Fruit fly (Drosophila melanogaster) whole organism, embryonic: Measurements from ENCODE around the gene ohgt.

Experiments used
- Awh ChIP-seq: fragments of 200-800 bp; sonication (Bioruptor generic); IDR thresholded peaks from 2 replicates; pipeline ENCODE4, ENCODE4 v1.3.6; 2022; ENCODE audit warnings: missing biosample characterization, missing genetic modification characterization
- BEAF-32 ChIP-seq: fragments of 200-800 bp; sonication (Bioruptor generic); optimal IDR thresholded peaks from 3 replicates; lab custom pipeline; 2017; ENCODE audit warnings: missing biosample characterization, missing genetic modification characterization, mild to moderate bottlenecking, moderate library complexity, missing genetic modification reagents
- Bgb ChIP-seq: fragments of 200-800 bp; sonication (Bioruptor generic); IDR thresholded peaks from 2 replicates; pipeline ENCODE4 v1.3.6; 2022; ENCODE audit warnings: missing biosample characterization, missing genetic modification characterization; ENCODE audit not compliant: partially characterized antibody
- CG11093 ChIP-seq: fragments of 200-800 bp; sonication (Bioruptor generic); IDR thresholded peaks from 3 replicates; pipeline ENCODE4 v1.3.6; 2022; ENCODE audit warnings: missing biosample characterization, missing genetic modification characterization
- CG13287 ChIP-seq: fragments of 200-800 bp; sonication (Bioruptor generic); IDR thresholded peaks from 2 replicates; pipeline ENCODE4 v1.3.6; 2022; ENCODE audit warnings: missing biosample characterization, missing genetic modification characterization; ENCODE audit not compliant: partially characterized antibody
- CG15514 ChIP-seq: fragments of 200-800 bp; sonication (Bioruptor generic); optimal IDR thresholded peaks from 3 replicates; lab custom pipeline; 2017; ENCODE audit warnings: missing biosample characterization, missing genetic modification characterization, mild to moderate bottlenecking, moderate library complexity, missing genetic modification reagents
- CG1647 ChIP-seq: fragments of 200-800 bp; sonication (Bioruptor generic); optimal IDR thresholded peaks from 3 replicates; lab custom pipeline; 2016; ENCODE audit warnings: missing biosample characterization, missing genetic modification characterization
- CG2116 ChIP-seq: fragments of 200-800 bp; sonication (Bioruptor generic); optimal IDR thresholded peaks from 3 replicates; lab custom pipeline; 2018; ENCODE audit warnings: missing biosample characterization, mild to moderate bottlenecking, missing genetic modification characterization
- CG31388 ChIP-seq: fragments of 200-800 bp; sonication (Bioruptor generic); optimal IDR thresholded peaks from 2 replicates; lab custom pipeline; 2016; ENCODE audit warnings: missing biosample characterization, missing genetic modification characterization
- CG34422 ChIP-seq: fragments of 200-800 bp; sonication (Bioruptor generic); IDR thresholded peaks from 3 replicates; pipeline ENCODE4 v1.3.6; 2022; ENCODE audit warnings: missing biosample characterization, missing genetic modification characterization
- CG3847 ChIP-seq: fragments of 200-800 bp; sonication (Bioruptor generic); IDR thresholded peaks from 2 replicates; pipeline ENCODE4 v1.3.6; 2022; ENCODE audit warnings: missing biosample characterization, missing genetic modification characterization
- CG7556 ChIP-seq: fragments of 200-800 bp; sonication (Bioruptor generic); optimal IDR thresholded peaks from 2 replicates; lab custom pipeline; 2017; ENCODE audit warnings: missing biosample characterization, mild to moderate bottlenecking, missing genetic modification characterization
- CG8089 ChIP-seq: fragments of 200-800 bp; sonication (Bioruptor generic); optimal IDR thresholded peaks from 3 replicates; lab custom pipeline; 2016; ENCODE audit warnings: missing biosample characterization, missing genetic modification characterization
- CG9727 ChIP-seq: fragments of 200-800 bp; sonication (Bioruptor generic); optimal IDR thresholded peaks from 3 replicates; lab custom pipeline; 2017; ENCODE audit warnings: missing biosample characterization, mild to moderate bottlenecking, missing genetic modification characterization
- CG9797 ChIP-seq: fragments of 200-800 bp; sonication (Bioruptor generic); optimal IDR thresholded peaks from 3 replicates; lab custom pipeline; 2018; ENCODE audit warnings: missing biosample characterization, mild to moderate bottlenecking, missing genetic modification characterization
- CHES-1-like ChIP-seq: fragments of 200-800 bp; sonication (Bioruptor generic); optimal IDR thresholded peaks from 2 replicates; lab custom pipeline; 2016; ENCODE audit warnings: missing biosample characterization, missing genetic modification characterization
- Chrac-16 ChIP-seq: fragments of 200-800 bp; sonication (Bioruptor generic); optimal IDR thresholded peaks from 3 replicates; lab custom pipeline; 2016; ENCODE audit warnings: missing biosample characterization, missing genetic modification characterization
- Dll ChIP-seq: fragments of 200-800 bp; sonication (Bioruptor generic); IDR thresholded peaks from 4 replicates; pipeline ENCODE4 v1.3.6; 2022; ENCODE audit warnings: missing biosample characterization, missing genetic modification characterization; ENCODE audit not compliant: partially characterized antibody
- Dp ChIP-seq: fragments of 200-800 bp; sonication (Bioruptor generic); optimal IDR thresholded peaks from 2 replicates; lab custom pipeline; 2018; ENCODE audit warnings: missing biosample characterization, mild to moderate bottlenecking, missing genetic modification characterization, moderate library complexity
- Dref ChIP-seq: fragments of 200-800 bp; sonication (Bioruptor generic); IDR thresholded peaks from 2 replicates; pipeline ENCODE4 v1.3.6; 2022; ENCODE audit warnings: missing biosample characterization, missing genetic modification characterization
- E2f1 ChIP-seq: fragments of 200-800 bp; sonication (Bioruptor generic); IDR thresholded peaks from 2 replicates; pipeline ENCODE4 v1.3.6; 2022; ENCODE audit warnings: missing biosample characterization, missing genetic modification characterization
- E2f2 ChIP-seq: fragments of 200-800 bp; sonication (Bioruptor generic); IDR thresholded peaks from 2 replicates; pipeline ENCODE4 v1.3.6; 2022; ENCODE audit warnings: missing biosample characterization, missing genetic modification characterization
- Ets97D ChIP-seq: fragments of 200-800 bp; sonication (Bioruptor generic); optimal IDR thresholded peaks from 3 replicates; lab custom pipeline; 2016; ENCODE audit warnings: missing biosample characterization, missing genetic modification characterization
- Fer1 ChIP-seq: fragments of 200-800 bp; sonication (Bioruptor generic); optimal IDR thresholded peaks from 2 replicates; lab custom pipeline; 2017; ENCODE audit warnings: missing biosample characterization, mild to moderate bottlenecking, missing genetic modification characterization
- Lhr ChIP-seq: fragments of 200-800 bp; sonication (Bioruptor generic); optimal IDR thresholded peaks from 3 replicates; lab custom pipeline; 2017; ENCODE audit warnings: mild to moderate bottlenecking, missing biosample characterization, missing genetic modification reagents, missing genetic modification characterization
- MBD-R2 ChIP-seq: fragments of 200-800 bp; sonication (Bioruptor generic); IDR thresholded peaks from 2 replicates; pipeline ENCODE4 v1.3.6; 2022; ENCODE audit warnings: missing biosample characterization, missing genetic modification characterization
- MESR4 ChIP-seq: fragments of 200-800 bp; sonication (Bioruptor generic); optimal IDR thresholded peaks from 2 replicates; lab custom pipeline; 2018; ENCODE audit warnings: missing biosample characterization, mild to moderate bottlenecking, missing genetic modification characterization, moderate library complexity
- Med ChIP-seq: fragments of 200-800 bp; sonication (Bioruptor generic); peaks from one replicate; lab custom pipeline; 2016; ENCODE audit warnings: missing biosample characterization, missing genetic modification characterization, mild to moderate bottlenecking, inconsistent platforms, moderate library complexity
- Rfx ChIP-seq: fragments of 200-800 bp; sonication (Bioruptor generic); IDR thresholded peaks from 2 replicates; pipeline ENCODE4 v1.3.6; 2022; ENCODE audit warnings: missing biosample characterization, missing genetic modification characterization
- Scr ChIP-seq: fragments of 200-800 bp; sonication (Bioruptor generic); IDR thresholded peaks from 2 replicates; pipeline ENCODE4 v1.3.6; 2022; ENCODE audit warnings: missing biosample characterization, missing genetic modification characterization; ENCODE audit not compliant: partially characterized antibody
- Sin3A ChIP-seq: fragments of >200 bp; optimal IDR thresholded peaks from 2 replicates; lab custom pipeline; 2018
- YL-1 ChIP-seq: fragments of 200-800 bp; sonication (Bioruptor generic); optimal IDR thresholded peaks from 3 replicates; lab custom pipeline; 2017; ENCODE audit warnings: missing biosample characterization, mild to moderate bottlenecking, missing genetic modification characterization
- amos ChIP-seq: fragments of 200-800 bp; sonication (Bioruptor generic); IDR thresholded peaks from 2 replicates; pipeline ENCODE4 v1.3.6; 2022; ENCODE audit warnings: missing biosample characterization, missing genetic modification characterization; ENCODE audit not compliant: partially characterized antibody
- chm ChIP-seq: fragments of 200-800 bp; sonication (Bioruptor generic); IDR thresholded peaks from 2 replicates; pipeline ENCODE4 v1.3.6; 2022; ENCODE audit warnings: missing biosample characterization, missing genetic modification characterization
- ci ChIP-seq: fragments of 200-800 bp; sonication (Bioruptor generic); IDR thresholded peaks from 3 replicates; pipeline ENCODE4 v1.3.6; 2022; ENCODE audit warnings: missing biosample characterization, missing genetic modification characterization
- dmrt11E ChIP-seq: fragments of 200-800 bp; sonication (Bioruptor generic); optimal IDR thresholded peaks from 3 replicates; lab custom pipeline; 2018; ENCODE audit warnings: missing biosample characterization, mild to moderate bottlenecking, missing genetic modification characterization, moderate library complexity
- fd3F ChIP-seq: fragments of 200-800 bp; sonication (Bioruptor generic); optimal IDR thresholded peaks from 2 replicates; lab custom pipeline; 2018; ENCODE audit warnings: missing biosample characterization, mild to moderate bottlenecking, missing genetic modification characterization, moderate library complexity
- gfzf ChIP-seq: fragments of 200-800 bp; sonication (Bioruptor generic); optimal IDR thresholded peaks from 2 replicates; lab custom pipeline; 2016; ENCODE audit warnings: missing biosample characterization, mild to moderate bottlenecking, missing genetic modification characterization, moderate library complexity
- grn ChIP-seq: fragments of 200-800 bp; sonication (Bioruptor generic); optimal IDR thresholded peaks from 3 replicates; lab custom pipeline; 2017; ENCODE audit warnings: missing biosample characterization, missing genetic modification characterization
- klu ChIP-seq: fragments of 200-800 bp; sonication (Bioruptor generic); IDR thresholded peaks from 2 replicates; pipeline ENCODE4 v1.3.6; 2022; ENCODE audit warnings: missing biosample characterization, missing genetic modification characterization
- knrl ChIP-seq: fragments of 200-800 bp; sonication (Bioruptor generic); IDR thresholded peaks from 3 replicates; pipeline ENCODE4 v1.3.6; 2022; ENCODE audit warnings: missing biosample characterization, missing genetic modification characterization; ENCODE audit not compliant: partially characterized antibody
- phol ChIP-seq: fragments of 200-800 bp; sonication (Bioruptor generic); optimal IDR thresholded peaks from 3 replicates; lab custom pipeline; 2018; ENCODE audit warnings: missing biosample characterization, mild to moderate bottlenecking, missing genetic modification characterization, moderate library complexity
- pzg ChIP-seq: fragments of 200-800 bp; sonication (Bioruptor generic); optimal IDR thresholded peaks from 3 replicates; lab custom pipeline; 2018; ENCODE audit warnings: missing biosample characterization, mild to moderate bottlenecking, missing genetic modification characterization, moderate library complexity
- sens ChIP-seq: fragments of 200-800 bp; sonication (Bioruptor generic); peaks from one replicate; lab custom pipeline; 2016; ENCODE audit warnings: missing biosample characterization, missing genetic modification characterization
- sisA ChIP-seq: fragments of 200-800 bp; sonication (Bioruptor generic); IDR thresholded peaks from 2 replicates; pipeline ENCODE4 v1.3.6; 2022; ENCODE audit warnings: missing biosample characterization, missing genetic modification characterization
- stwl ChIP-seq: fragments of 200-800 bp; sonication (Bioruptor generic); optimal IDR thresholded peaks from 3 replicates; lab custom pipeline; 2018; ENCODE audit warnings: missing biosample characterization, mild to moderate bottlenecking, missing genetic modification characterization, moderate library complexity
- trem ChIP-seq: fragments of 200-800 bp; optimal IDR thresholded peaks from 3 replicates; lab custom pipeline; 2019; ENCODE audit warnings: missing biosample characterization, mild to moderate bottlenecking, missing genetic modification characterization, moderate library complexity
- vvl ChIP-seq: fragments of 200-800 bp; sonication (Bioruptor generic); IDR thresholded peaks from 2 replicates; pipeline ENCODE4 v1.3.6; 2022; ENCODE audit warnings: missing biosample characterization, missing genetic modification characterization
- zen ChIP-seq: fragments of 200-800 bp; sonication (Bioruptor generic); optimal IDR thresholded peaks from 3 replicates; lab custom pipeline; 2018; ENCODE audit warnings: missing biosample characterization, mild to moderate bottlenecking, missing genetic modification characterization, moderate library complexity

Gene ohgt

dm6 chr3R:10001174-10001789, 47.7 kb upstream of the ohgt start, which contains the start of gene CG5359:
Gene CG5359 (minus strand): TSS chr3R:10001276.
- TF ChIP-seq sens (peak; percentile 37), CG8089 (no peak), Rfx (GFP tag; lab: Robert Waterston, UW) (peak; percentile 21; the same call in 1 of the 2 replicates), Bgb (GFP tag; lab: Robert Waterston, UW) (peak; percentile 53; the same call in 1 of the 2 replicates), CG34422 (peak; percentile 63; the same call in 1 of the 3 replicates), CG3847 (peak; percentile 22; the same call in 1 of the 2 replicates), E2f1 (peak; percentile 92), E2f2 (peak; percentile 95), Dp (peak; percentile 93), MESR4 (GFP tag; lab: Kevin White, UChicago) (peak; percentile 21), Scr (GFP tag; lab: Robert Waterston, UW) (peak; percentile 44), Fer1 (GFP tag; lab: Kevin White, UChicago) (no peak), Lhr (GFP tag; lab: Kevin White, UChicago) (peak; percentile 66), stwl (peak; percentile 68), amos (peak; percentile 49; the same call in 1 of the 2 replicates), Awh (GFP tag; lab: Robert Waterston, UW) (no peak), BEAF-32 (peak; percentile 42), sisA (GFP tag; lab: Robert Waterston, UW) (no peak), chm (GFP tag; lab: Robert Waterston, UW) (0 out of 2 replicates have a peak, but pooled peaks have one; percentile 10), Dll (0 out of 4 replicates have a peak, but pooled peaks have one; percentile 32), CG2116 (peak; percentile 31), CG9797 (GFP tag; lab: Kevin White, UChicago) (peak; percentile 68), zen (tag; lab: Kevin White, UChicago) (peak; percentile 16), Med (peak; percentile 29), MBD-R2 (GFP tag; lab: Robert Waterston, UW) (peak; percentile 84), grn (GFP tag; lab: Kevin White, UChicago) (no peak), Ets97D (GFP tag; lab: Kevin White, UChicago) (peak; percentile 73), Sin3A (lab: Kevin White, UChicago) (peak; percentile 31), Chrac-16 (GFP tag; lab: Kevin White, UChicago) (no peak), Dref (peak; percentile 46), dmrt11E (tag; lab: Kevin White, UChicago) (no peak), trem (peak; percentile 62), CG13287 (peak; percentile 28; the same call in 1 of the 2 replicates), CG9727 (GFP tag; lab: Kevin White, UChicago) (no peak), fd3F (GFP tag; lab: Kevin White, UChicago) (no peak), klu (no peak), CG15514 (GFP tag; lab: Kevin White, UChicago) (peak; percentile 58), CG31388 (GFP tag; lab: Kevin White, UChicago) (no peak), knrl (GFP tag; lab: Robert Waterston, UW) (peak; percentile 32; the same call in 1 of the 3 replicates), gfzf (GFP tag; lab: Kevin White, UChicago) (peak; percentile 77), CG7556 (GFP tag; lab: Kevin White, UChicago) (no peak), pzg (peak; percentile 92), vvl (GFP tag; lab: Robert Waterston, UW) (peak; percentile 30; the same call in 1 of the 2 replicates), YL-1 (GFP tag; lab: Kevin White, UChicago) (peak; percentile 37), ci (GFP tag; lab: Robert Waterston, UW) (peak; percentile 9; the same call in 1 of the 3 replicates), CG11093 (GFP tag; lab: Robert Waterston, UW) (no peak), phol (tag; lab: Kevin White, UChicago) (peak; percentile 28), CHES-1-like (GFP tag; lab: Kevin White, UChicago) (peak; percentile 56), CG1647 (GFP tag; lab: Kevin White, UChicago) (no peak)
